Fruit fly (Drosophila melanogaster): ENCODE results near the gene DAAM.

Gene DAAM

dm6 chrX:1299928-1300327, 22.2 kb downstream of the DAAM start:
- TF ChIP-seq woc (GFP tag; optimal IDR thresholded peaks at IDR 0.05) (no peak), sage (GFP tag; optimal IDR thresholded peaks at IDR 0.05) (no peak), N (GFP tag; optimal IDR thresholded peaks at IDR 0.05) (no peak), Myc (optimal IDR thresholded peaks at IDR 0.05) (no peak), brk (GFP tag; optimal IDR thresholded peaks at IDR 0.05) (no peak), Hr83 (GFP tag; optimal IDR thresholded peaks at IDR 0.05; ENCODE audit: poor library complexity, severe bottlenecking) (no peak), OdsH (GFP tag; optimal IDR thresholded peaks at IDR 0.05) (no peak), Abd-B (GFP tag; optimal IDR thresholded peaks at IDR 0.05) (no peak), dmrt93B (GFP tag; optimal IDR thresholded peaks at IDR 0.05) (no peak), pan (optimal IDR thresholded peaks at IDR 0.05) (no peak), sv (GFP tag; optimal IDR thresholded peaks at IDR 0.05) (no peak), br (GFP tag; optimal IDR thresholded peaks at IDR 0.05) (no peak), ey (GFP tag; optimal IDR thresholded peaks at IDR 0.05) (no peak), Rel (GFP tag; optimal IDR thresholded peaks at IDR 0.05) (no peak), Rel (tag; optimal IDR thresholded peaks at IDR 0.05) (no peak)

dm6 chrX:1298287-1298686, 23.9 kb downstream of the DAAM start, which contains the start of gene CG32811:
Gene CG32811 (minus strand): TSS chrX:1298387.
- TF ChIP-seq dsf (GFP tag; optimal IDR thresholded peaks at IDR 0.05; ENCODE audit: borderline replicate concordance) (no peak), sv (GFP tag; optimal IDR thresholded peaks at IDR 0.05) (no peak), jim (GFP tag; optimal IDR thresholded peaks at IDR 0.05) (no peak), h (GFP tag; optimal IDR thresholded peaks at IDR 0.05) (no peak), dl (GFP tag; optimal IDR thresholded peaks at IDR 0.05; ENCODE audit: insufficient read depth in 1 of 2, partially characterized antibody in 2 of 2) (no peak), foxo (GFP tag; optimal IDR thresholded peaks at IDR 0.05) (no peak), Hnf4 (GFP tag; optimal IDR thresholded peaks at IDR 0.05) (no peak), Dif (GFP tag; optimal IDR thresholded peaks at IDR 0.05; ENCODE audit: partially characterized antibody) (no peak), Abd-B (GFP tag; optimal IDR thresholded peaks at IDR 0.05) (no peak), ey (GFP tag; optimal IDR thresholded peaks at IDR 0.05) (no peak), Hr83 (GFP tag; optimal IDR thresholded peaks at IDR 0.05; ENCODE audit: poor library complexity, severe bottlenecking) (no peak), Hr78 (GFP tag; optimal IDR thresholded peaks at IDR 0.05) (no peak), lola (GFP tag; optimal IDR thresholded peaks at IDR 0.05) (no peak), fru (GFP tag; optimal IDR thresholded peaks at IDR 0.05) (no peak), dmrt93B (GFP tag; optimal IDR thresholded peaks at IDR 0.05) (no peak), Sp1 (GFP tag; optimal IDR thresholded peaks at IDR 0.05) (no peak)

- TF ChIP-seq sage (GFP tag; optimal IDR thresholded peaks at IDR 0.05) (no peak), Dif (GFP tag; optimal IDR thresholded peaks at IDR 0.05; ENCODE audit: partially characterized antibody) (peak; percentile 11), sv (GFP tag; optimal IDR thresholded peaks at IDR 0.05) (no peak), dsf (GFP tag; optimal IDR thresholded peaks at IDR 0.05; ENCODE audit: borderline replicate concordance) (no peak), HLH106 (tag; optimal IDR thresholded peaks at IDR 0.05) (no peak), Myc (optimal IDR thresholded peaks at IDR 0.05) (peak; percentile 80), psq (GFP tag; optimal IDR thresholded peaks at IDR 0.05) (no peak), N (GFP tag; optimal IDR thresholded peaks at IDR 0.05) (peak; percentile 61), Abd-B (GFP tag; optimal IDR thresholded peaks at IDR 0.05) (no peak), dmrt93B (GFP tag; optimal IDR thresholded peaks at IDR 0.05) (no peak), foxo (GFP tag; optimal IDR thresholded peaks at IDR 0.05) (no peak), CG32264 (GFP tag; optimal IDR thresholded peaks at IDR 0.05) (no peak), Dfd (GFP tag; optimal IDR thresholded peaks at IDR 0.05) (no peak), Jra (GFP tag; optimal IDR thresholded peaks at IDR 0.05) (no peak), Hr78 (GFP tag; optimal IDR thresholded peaks at IDR 0.05) (no peak), CG9705 (GFP tag; optimal IDR thresholded peaks at IDR 0.05) (no peak), ey (GFP tag; optimal IDR thresholded peaks at IDR 0.05) (no peak), usp (GFP tag; optimal IDR thresholded peaks at IDR 0.05) (no peak), Vsx2 (GFP tag; optimal IDR thresholded peaks at IDR 0.05; ENCODE audit: partially characterized antibody) (peak; percentile 47), Hr83 (GFP tag; optimal IDR thresholded peaks at IDR 0.05; ENCODE audit: poor library complexity, severe bottlenecking) (no peak), Hnf4 (GFP tag; optimal IDR thresholded peaks at IDR 0.05) (no peak), tai (GFP tag; optimal IDR thresholded peaks at IDR 0.05) (no peak), brk (GFP tag; optimal IDR thresholded peaks at IDR 0.05) (no peak), OdsH (GFP tag; optimal IDR thresholded peaks at IDR 0.05) (no peak), fru (GFP tag; optimal IDR thresholded peaks at IDR 0.05) (no peak), h (GFP tag; optimal IDR thresholded peaks at IDR 0.05) (no peak), br (GFP tag; optimal IDR thresholded peaks at IDR 0.05) (no peak), Mio (GFP tag; optimal IDR thresholded peaks at IDR 0.05) (no peak), Sp1 (GFP tag; optimal IDR thresholded peaks at IDR 0.05) (no peak), Rel (GFP tag; optimal IDR thresholded peaks at IDR 0.05) (no peak), Rel (tag; optimal IDR thresholded peaks at IDR 0.05) (no peak)
These were observed 33.1 kb downstream of the DAAM start for dm6 chrX:1288924-1289608.
